Worm (Caenorhabditis elegans): Measurements from ENCODE around the gene F19H6.4.
A peak's percentile ranks its signal among the peaks of the same experiment; 100 is the strongest.

The F19H6.4 gene

ce11 chrX:12367498-12367897 lies 2.0 kb downstream of the F19H6.4 start (continued):
- peak; percentile 72 for TF ChIP-seq sptf-1 (tag; optimal IDR thresholded peaks at IDR 0.05)

DNA sequence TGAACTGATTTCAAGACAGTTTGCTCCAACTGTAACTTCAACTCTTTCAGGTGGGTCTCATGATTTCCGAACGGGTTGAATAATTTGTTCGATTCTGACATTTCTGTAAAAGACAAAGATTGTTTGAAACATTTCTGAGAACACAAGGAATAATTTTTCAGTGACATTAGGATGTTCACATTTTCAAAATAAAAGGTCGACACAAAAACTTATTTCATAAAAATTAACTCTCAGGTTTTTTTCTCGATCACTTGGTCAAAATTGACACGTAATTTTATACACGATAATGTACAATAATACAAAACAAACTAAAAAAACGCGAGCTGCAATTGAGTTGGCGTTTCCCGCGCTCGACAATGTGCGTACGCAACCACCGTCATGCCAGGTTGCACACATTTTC lies 5.8 kb downstream of the F19H6.4 start, which contains the start of gene rif-1.2:
Gene rif-1.2, minus strand, starts transcription at position 101 of the 400 bp plus-strand sequence.
- TF ChIP-seq flh-1 (GFP tag; optimal IDR thresholded peaks at IDR 0.05) (no peak), mab-5 (tag; optimal IDR thresholded peaks at IDR 0.05) (no peak), elt-3 (tag; optimal IDR thresholded peaks at IDR 0.05) (no peak)

DNA sequence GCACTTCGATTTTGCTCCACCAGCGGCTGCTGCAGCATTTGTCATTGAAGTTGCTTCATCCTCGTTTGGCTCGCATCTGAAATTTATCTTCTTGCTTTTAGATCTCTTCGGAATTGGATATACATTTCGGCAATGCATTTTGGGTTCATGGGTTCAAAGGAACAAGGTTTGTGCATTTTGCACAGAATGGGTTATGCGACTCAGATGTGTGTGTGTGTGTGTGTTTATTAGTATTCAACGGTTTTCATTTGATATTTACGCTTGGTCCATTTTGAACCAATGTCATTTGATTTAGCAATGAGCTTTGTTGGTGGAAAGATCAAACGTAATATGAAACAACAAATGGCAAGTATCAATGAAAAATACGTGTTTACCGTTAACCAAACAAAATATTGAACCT lies 10.3 kb downstream of the F19H6.4 start:
- TF ChIP-seq pha-4 (tag; optimal IDR thresholded peaks at IDR 0.05): no peak
- no peak for TF ChIP-seq nhr-2 (tag; optimal IDR thresholded peaks at IDR 0.05)
- no peak for TF ChIP-seq mls-2 (tag; optimal IDR thresholded peaks at IDR 0.05)
- TF ChIP-seq hlh-1 (tag; optimal IDR thresholded peaks at IDR 0.05): no peak
- no peak for TF ChIP-seq mab-5 (tag; optimal IDR thresholded peaks at IDR 0.05)
- TF ChIP-seq flh-1 (GFP tag; optimal IDR thresholded peaks at IDR 0.05): no peak
- TF ChIP-seq nhr-76 (tag; optimal IDR thresholded peaks at IDR 0.05): no peak
- no peak for TF ChIP-seq drap-1 (GFP tag; optimal IDR thresholded peaks at IDR 0.05)
- TF ChIP-seq elt-3 (tag; optimal IDR thresholded peaks at IDR 0.05): no peak
- no peak for TF ChIP-seq unc-62 (GFP tag; optimal IDR thresholded peaks at IDR 0.05)
- TF ChIP-seq M03D4.4 (tag; optimal IDR thresholded peaks at IDR 0.05): no peak
- TF ChIP-seq ham-2 (GFP tag; optimal IDR thresholded peaks at IDR 0.05): no peak
- TF ChIP-seq sptf-1 (tag; optimal IDR thresholded peaks at IDR 0.05): no peak
- TF ChIP-seq ceh-83 (GFP tag; optimal IDR thresholded peaks at IDR 0.05): no peak
- no peak for TF ChIP-seq nhr-28 (tag; optimal IDR thresholded peaks at IDR 0.05)
- no peak for TF ChIP-seq bed-3 (GFP tag; optimal IDR thresholded peaks at IDR 0.05)
- no peak for TF ChIP-seq mep-1 (tag; optimal IDR thresholded peaks at IDR 0.05)
- TF ChIP-seq ztf-11 (tag; optimal IDR thresholded peaks at IDR 0.05): no peak
- TF ChIP-seq lin-32 (GFP tag; optimal IDR thresholded peaks at IDR 0.05): no peak

DNA sequence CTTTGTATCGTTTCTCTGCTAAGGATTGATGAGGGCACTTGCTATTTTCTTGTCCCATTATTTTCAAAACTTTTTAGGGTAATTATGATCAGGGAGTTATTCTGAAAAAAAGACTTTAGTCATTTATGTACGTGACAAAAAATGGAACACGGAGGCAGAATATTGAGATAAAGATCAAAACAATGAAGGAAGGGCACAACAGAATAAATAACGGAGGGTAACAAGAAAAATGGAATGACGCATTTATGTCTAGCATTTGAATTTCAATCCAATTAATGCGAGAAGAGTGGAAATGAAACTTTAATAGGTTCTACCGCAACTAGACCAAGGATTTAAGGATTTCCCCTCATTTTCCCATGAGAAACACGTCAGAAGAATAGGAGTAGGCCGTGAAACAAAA lies 12.8 kb downstream of the F19H6.4 start, which contains the start of gene glb-13:
Gene glb-13, minus strand, starts transcription at position 101 of the 400 bp plus-strand sequence.
- TF ChIP-seq lin-13 (tag; optimal IDR thresholded peaks at IDR 0.05) (no peak), mab-5 (tag; optimal IDR thresholded peaks at IDR 0.05) (no peak), bed-3 (GFP tag; optimal IDR thresholded peaks at IDR 0.05) (no peak), zip-8 (tag; optimal IDR thresholded peaks at IDR 0.05) (no peak), nhr-237 (tag; optimal IDR thresholded peaks at IDR 0.05) (no peak), ztf-11 (tag; optimal IDR thresholded peaks at IDR 0.05) (no peak), elt-3 (tag; optimal IDR thresholded peaks at IDR 0.05) (no peak), flh-1 (GFP tag; optimal IDR thresholded peaks at IDR 0.05) (no peak), blmp-1 (tag; optimal IDR thresholded peaks at IDR 0.05) (no peak), nhr-12 (tag; optimal IDR thresholded peaks at IDR 0.05) (no peak), ceh-83 (GFP tag; optimal IDR thresholded peaks at IDR 0.05) (no peak)

ce11 chrX:12391380-12391779 lies 25.9 kb downstream of the F19H6.4 start, which contains the start of gene nekl-3:
Gene nekl-3 (minus strand): TSS chrX:12391480.
- TF ChIP-seq lin-13 (tag; optimal IDR thresholded peaks at IDR 0.05) (no peak), lsy-2 (tag; optimal IDR thresholded peaks at IDR 0.05) (no peak), ztf-11 (tag; optimal IDR thresholded peaks at IDR 0.05) (no peak), cnd-1 (tag; optimal IDR thresholded peaks at IDR 0.05) (no peak), unc-39 (tag; optimal IDR thresholded peaks at IDR 0.05) (no peak), ceh-83 (GFP tag; optimal IDR thresholded peaks at IDR 0.05) (no peak), ces-1 (GFP tag; optimal IDR thresholded peaks at IDR 0.05) (no peak), nhr-76 (tag; optimal IDR thresholded peaks at IDR 0.05) (no peak), snpc-4 (tag; optimal IDR thresholded peaks at IDR 0.05) (no peak), ceh-39 (tag; optimal IDR thresholded peaks at IDR 0.05) (no peak), unc-120 (tag; optimal IDR thresholded peaks at IDR 0.05; ENCODE audit: poor library complexity, severe bottlenecking) (no peak), ceh-43 (GFP tag; optimal IDR thresholded peaks at IDR 0.05) (no peak), nhr-12 (tag; optimal IDR thresholded peaks at IDR 0.05) (no peak), blmp-1 (tag; optimal IDR thresholded peaks at IDR 0.05) (no peak), sem-2 (GFP tag; optimal IDR thresholded peaks at IDR 0.05) (no peak), tbx-8 (GFP tag; optimal IDR thresholded peaks at IDR 0.05) (no peak), mab-5 (tag; optimal IDR thresholded peaks at IDR 0.05) (no peak), nhr-237 (tag; optimal IDR thresholded peaks at IDR 0.05) (no peak)

Data from whole organism, mixed stage, embryonic.